Fruit fly (Drosophila melanogaster) whole organism, wandering third instar larva: Measurements from ENCODE around the gene dome.

Experiments used
- GATAd ChIP-seq: sonication (Bioruptor generic); optimal IDR thresholded peaks from 2 replicates; lab custom pipeline; 2016; ENCODE audit warnings: missing biosample characterization, missing genetic modification characterization
- Myc ChIP-seq: fragments of >200 bp; optimal IDR thresholded peaks from 2 replicates; lab custom pipeline; 2017
- brk ChIP-seq: fragments of 200-800 bp; sonication (Bioruptor generic); optimal IDR thresholded peaks from 2 replicates; lab custom pipeline; 2016; ENCODE audit warnings: missing biosample characterization, mild to moderate bottlenecking, missing genetic modification characterization
- fru ChIP-seq: fragments of 200-800 bp; sonication (Bioruptor generic); optimal IDR thresholded peaks from 3 replicates; lab custom pipeline; 2016; ENCODE audit warnings: missing biosample characterization, mild to moderate bottlenecking, missing genetic modification characterization
- psq ChIP-seq: fragments of 200-800 bp; sonication (Bioruptor generic); optimal IDR thresholded peaks from 3 replicates; lab custom pipeline; 2017; ENCODE audit warnings: missing biosample characterization, mild to moderate bottlenecking, missing genetic modification characterization, moderate library complexity
- sage ChIP-seq: fragments of 200-800 bp; sonication (Bioruptor generic); optimal IDR thresholded peaks from 2 replicates; lab custom pipeline; 2016; ENCODE audit warnings: missing biosample characterization, mild to moderate bottlenecking, missing genetic modification characterization
- usp ChIP-seq: fragments of >200 bp; optimal IDR thresholded peaks from 2 replicates; lab custom pipeline; 2017; ENCODE audit warnings: missing biosample characterization, missing genetic modification characterization

DNA sequence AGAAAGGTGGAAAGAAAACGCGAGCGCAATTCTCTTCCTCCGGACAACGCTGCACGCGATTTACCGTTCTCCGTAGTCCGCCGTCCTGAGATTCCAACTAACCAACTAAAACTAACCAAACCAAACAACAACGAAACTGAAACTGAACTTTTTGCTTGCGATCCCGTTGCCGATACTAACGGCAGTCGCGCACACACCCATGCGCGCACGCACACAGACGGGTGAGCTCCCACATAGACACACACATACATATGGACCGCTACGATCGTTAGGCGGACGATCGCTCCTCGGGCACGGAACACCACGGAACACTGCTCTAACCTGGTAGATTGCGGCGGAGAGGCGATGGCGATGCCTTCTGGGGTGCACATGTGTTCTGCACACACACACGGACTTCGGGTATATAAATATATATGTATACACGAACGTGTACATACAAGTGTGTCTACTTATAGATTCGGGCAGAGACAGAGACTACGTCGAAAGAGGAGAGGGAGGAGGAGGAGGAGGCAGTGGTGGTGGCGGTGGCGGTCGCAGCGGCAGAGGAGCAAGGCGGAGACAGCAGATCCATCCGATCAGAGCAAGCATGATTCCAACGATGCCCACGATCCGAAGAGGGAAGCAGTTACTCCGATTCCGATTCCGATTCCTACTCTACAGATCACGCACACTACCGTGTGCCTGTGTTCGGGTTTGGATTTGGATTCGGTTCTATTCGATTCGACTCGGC lies 29.7 kb upstream of the dome start, which contains the start of gene meso18E:
- TF ChIP-seq Myc: no peak
- TF ChIP-seq GATAd (GFP tag; lab: Kevin White, UChicago): no peak
- no peak for TF ChIP-seq usp (GFP tag; lab: Kevin White, UChicago)
- no peak for TF ChIP-seq sage (GFP tag; lab: Kevin White, UChicago)
- no peak for TF ChIP-seq fru (GFP tag; lab: Kevin White, UChicago)
- no peak for TF ChIP-seq psq (GFP tag; lab: Kevin White, UChicago)
- no peak for TF ChIP-seq brk (GFP tag; lab: Kevin White, UChicago)
